Worm (Caenorhabditis elegans): ENCODE measurements around the gene C34F6.12.

The C34F6.12 gene

ce11 chrX:11193670-11194069 is 32.8 kb downstream of the C34F6.12 start:
- TF ChIP-seq hlh-11 (tag; optimal IDR thresholded peaks at IDR 0.05) (peak; percentile 20), nhr-11 (tag; optimal IDR thresholded peaks at IDR 0.05) (no peak), zag-1 (tag; optimal IDR thresholded peaks at IDR 0.05) (no peak), ztf-7 (tag; optimal IDR thresholded peaks at IDR 0.05) (no peak), dmd-9 (GFP tag; IDR thresholded peaks at IDR 0.05) (no peak), nhr-111 (GFP tag; optimal IDR thresholded peaks at IDR 0.05) (no peak), unc-62 (GFP tag; optimal IDR thresholded peaks at IDR 0.05 in 1 of 2) (peak in 1 of 2 experiments; percentile 67), unc-62 (tag; optimal IDR thresholded peaks at IDR 0.05) (no peak)

- peak; percentile 24 for TF ChIP-seq nhr-28 (tag; optimal IDR thresholded peaks at IDR 0.05)
- peak in 1 of 2 experiments; percentile 45 for TF ChIP-seq mdl-1 (tag; optimal IDR thresholded peaks at IDR 0.05)
- no peak for TF ChIP-seq vab-7 (GFP tag; IDR thresholded peaks at IDR 0.05)
- peak; percentile 63 for TF ChIP-seq mxl-3 (GFP tag; optimal IDR thresholded peaks at IDR 0.05)
- TF ChIP-seq hlh-30 (tag; optimal IDR thresholded peaks at IDR 0.05; ENCODE audit: insufficient read depth): peak; percentile 46
- peak; percentile 3 for TF ChIP-seq nhr-48 (tag; optimal IDR thresholded peaks at IDR 0.05)
- no peak for TF ChIP-seq lin-38 (GFP tag; IDR thresholded peaks at IDR 0.05)
- TF ChIP-seq hlh-11 (tag; optimal IDR thresholded peaks at IDR 0.05): peak; percentile 56
These were observed 36.1 kb downstream of the C34F6.12 start for ce11 chrX:11190443-11190842.

DNA sequence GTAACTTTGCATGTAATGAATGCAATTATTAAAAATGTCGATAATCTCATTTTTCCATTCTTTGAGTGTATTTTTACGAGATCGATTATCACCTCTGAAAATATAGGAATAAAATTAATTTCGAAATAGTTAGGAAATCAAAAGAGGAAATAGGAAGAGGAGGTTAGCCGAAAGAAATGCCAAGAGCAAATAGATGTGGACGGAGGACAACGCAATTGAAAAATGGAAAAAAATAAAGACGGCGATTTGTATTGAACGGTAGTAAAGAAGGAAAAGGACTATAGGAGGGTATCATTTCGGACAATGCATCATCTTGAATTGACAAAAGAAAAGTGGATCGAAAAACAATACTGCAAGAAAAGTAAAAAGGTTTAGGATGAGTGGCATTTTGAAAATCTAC is 37.0 kb downstream of the C34F6.12 start, which contains the start of gene F13D2.1:
F13D2.1 (minus strand) TSS at position 101 of the 400 bp plus-strand sequence.
- no peak for TF ChIP-seq daf-12 (tag; optimal IDR thresholded peaks at IDR 0.05)
- TF ChIP-seq unc-62 (GFP tag; optimal IDR thresholded peaks at IDR 0.05 in 1 of 2): peak in 1 of 2 experiments; percentile 5
- TF ChIP-seq unc-62 (tag; optimal IDR thresholded peaks at IDR 0.05): no peak
- no peak for TF ChIP-seq ceh-32 (tag; optimal IDR thresholded peaks at IDR 0.05; ENCODE audit: poor library complexity)
- TF ChIP-seq ceh-62 (tag; optimal IDR thresholded peaks at IDR 0.05): no peak

ce11 chrX:11185498-11185897 is 41.0 kb downstream of the C34F6.12 start, which contains the start of gene gnrr-7:
Gene gnrr-7 (plus strand): TSS chrX:11185798.
- TF ChIP-seq dpl-1 (GFP tag; optimal IDR thresholded peaks at IDR 0.05) (no peak), duxl-1 (tag; optimal IDR thresholded peaks at IDR 0.05; ENCODE audit: poor library complexity) (no peak), D1046.2 (GFP tag; IDR thresholded peaks at IDR 0.05) (no peak), lsy-2 (tag; optimal IDR thresholded peaks at IDR 0.05) (no peak), lin-39 (tag; optimal IDR thresholded peaks at IDR 0.05) (no peak), arid-1 (GFP tag; conservative IDR thresholded peaks at IDR 0.05) (no peak), dmd-6 (GFP tag; IDR thresholded peaks at IDR 0.05) (no peak), unc-62 (GFP tag; optimal IDR thresholded peaks at IDR 0.05 in 1 of 2) (no peak), unc-62 (tag; optimal IDR thresholded peaks at IDR 0.05) (no peak), tra-1 (GFP tag; IDR thresholded peaks at IDR 0.05) (no peak), mep-1 (tag; optimal IDR thresholded peaks at IDR 0.05) (no peak), snpc-1.2 (GFP tag; IDR thresholded peaks at IDR 0.05) (no peak), hif-1 (tag; optimal IDR thresholded peaks at IDR 0.05) (no peak), nhr-11 (tag; optimal IDR thresholded peaks at IDR 0.05) (no peak), Y5F2A.4 (GFP tag; optimal IDR thresholded peaks at IDR 0.05) (no peak), ceh-20 (GFP tag; IDR thresholded peaks at IDR 0.05) (no peak), mxl-3 (GFP tag; optimal IDR thresholded peaks at IDR 0.05) (no peak), nhr-77 (tag; optimal IDR thresholded peaks at IDR 0.05) (no peak), nhr-41 (GFP tag; IDR thresholded peaks at IDR 0.05) (no peak)

ce11 chrX:11178599-11178998 is 47.9 kb downstream of the C34F6.12 start, which contains the start of gene gnrr-6:
Gene gnrr-6 (plus strand): TSS chrX:11178899.
- no peak for TF ChIP-seq unc-62 (GFP tag; optimal IDR thresholded peaks at IDR 0.05 in 1 of 2)
- TF ChIP-seq unc-62 (tag; optimal IDR thresholded peaks at IDR 0.05): no peak
- TF ChIP-seq nhr-6 (tag; optimal IDR thresholded peaks at IDR 0.05): no peak
- no peak for TF ChIP-seq mes-2 (tag; optimal IDR thresholded peaks at IDR 0.05; ENCODE audit: poor library complexity, severe bottlenecking)
- TF ChIP-seq mdl-1 (tag; optimal IDR thresholded peaks at IDR 0.05): no peak
- TF ChIP-seq lin-38 (GFP tag; IDR thresholded peaks at IDR 0.05): no peak
- no peak for TF ChIP-seq daf-19 (GFP tag; conservative IDR thresholded peaks at IDR 0.05)
- TF ChIP-seq pha-4 (GFP tag; IDR thresholded peaks at IDR 0.05): no peak
- no peak for TF ChIP-seq pha-4 (tag; optimal IDR thresholded peaks at IDR 0.05)
- no peak for TF ChIP-seq attf-4 (tag; optimal IDR thresholded peaks at IDR 0.05)
- TF ChIP-seq lin-1 (GFP tag; IDR thresholded peaks at IDR 0.05): no peak
- no peak for TF ChIP-seq aly-2 (tag; optimal IDR thresholded peaks at IDR 0.05)
- TF ChIP-seq tag-97 (GFP tag; IDR thresholded peaks at IDR 0.05): no peak
- TF ChIP-seq sdz-12 (GFP tag; optimal IDR thresholded peaks at IDR 0.05): no peak
- no peak for TF ChIP-seq D1046.2 (GFP tag; IDR thresholded peaks at IDR 0.05)
- TF ChIP-seq ZK337.2 (GFP tag; IDR thresholded peaks at IDR 0.05): no peak

All from whole organism, L4 larva.